Worm (Caenorhabditis elegans) whole organism, L2 larva: ENCODE measurements around the gene npax-1.

Experiments used
- C34F6.9 ChIP-seq: fragments of 150-350 bp; optimal IDR thresholded peaks from 2 replicates; lab custom pipeline; 2014; ENCODE audit warnings: missing biosample characterization, missing genetic modification characterization
- ZK546.5 ChIP-seq: sonication (generic microtip); optimal IDR thresholded peaks from 2 replicates; lab custom pipeline; 2017; ENCODE audit warnings: missing biosample characterization, missing genetic modification characterization
- aly-2 ChIP-seq: fragments of 150-350 bp; optimal IDR thresholded peaks from 2 replicates; lab custom pipeline; 2014; ENCODE audit warnings: missing biosample characterization, missing genetic modification characterization
- ama-1 ChIP-seq: fragments of 150-350 bp; optimal IDR thresholded peaks from 2 replicates; lab custom pipeline; 2018; ENCODE audit warnings: inconsistent platforms
- blmp-1 ChIP-seq: sonication (generic microtip); optimal IDR thresholded peaks from 2 replicates; lab custom pipeline; 2017; ENCODE audit warnings: missing genetic modification characterization, mild to moderate bottlenecking, missing compliant biosample characterization, antibody characterized with exemption, moderate library complexity; ENCODE audit not compliant: insufficient read depth
- ceh-16 ChIP-seq: fragments of 150-350 bp; optimal IDR thresholded peaks from 2 replicates; lab custom pipeline; 2014; ENCODE audit warnings: missing biosample characterization, missing genetic modification characterization
- ceh-82 ChIP-seq: fragments of 150-350 bp; optimal IDR thresholded peaks from 2 replicates; lab custom pipeline; 2014; ENCODE audit warnings: missing biosample characterization, missing genetic modification characterization
- crh-2 ChIP-seq: sonication (generic microtip); optimal IDR thresholded peaks from 2 replicates; lab custom pipeline; 2017; ENCODE audit warnings: missing biosample characterization, missing genetic modification characterization
- egl-27 ChIP-seq: sonication (generic microtip); optimal IDR thresholded peaks from 3 replicates; lab custom pipeline; 2017; ENCODE audit warnings: missing biosample characterization, missing genetic modification reagents, missing genetic modification characterization
- elt-1 ChIP-seq: fragments of 150-350 bp; optimal IDR thresholded peaks from 2 replicates; lab custom pipeline; 2014; ENCODE audit warnings: missing biosample characterization, missing genetic modification characterization
- elt-3 ChIP-seq: sonication (generic microtip); optimal IDR thresholded peaks from 2 replicates; lab custom pipeline; 2017; ENCODE audit warnings: missing biosample characterization, missing genetic modification characterization
- fos-1 ChIP-seq: fragments of 150-350 bp; optimal IDR thresholded peaks from 2 replicates; lab custom pipeline; 2014; ENCODE audit warnings: missing biosample characterization, missing genetic modification characterization
- gmeb-1 ChIP-seq: fragments of 150-350 bp; optimal IDR thresholded peaks from 2 replicates; lab custom pipeline; 2014; ENCODE audit warnings: missing biosample characterization, missing genetic modification characterization
- lsy-2 ChIP-seq, 2 experiments: fragments of 150-350 bp in 1 of 2; sonication (generic microtip) in 1 of 2; optimal IDR thresholded peaks; 2 replicates each; lab custom pipeline; 2014 to 2017; ENCODE audit warnings: missing biosample characterization in 2 of 2, missing genetic modification characterization in 2 of 2
- mab-5 ChIP-seq: fragments of 150-350 bp; optimal IDR thresholded peaks from 2 replicates; lab custom pipeline; 2014; ENCODE audit warnings: missing biosample characterization, missing genetic modification characterization
- mdl-1 ChIP-seq, 2 experiments: fragments of 150-350 bp in 1 of 2; sonication (generic microtip) in 1 of 2; optimal IDR thresholded peaks; 2 replicates each; lab custom pipeline; 2017; ENCODE audit warnings: missing biosample characterization in 2 of 2, missing genetic modification characterization in 2 of 2
- nhr-10 ChIP-seq: sonication (generic microtip); optimal IDR thresholded peaks from 2 replicates; lab custom pipeline; 2017; ENCODE audit warnings: missing biosample characterization, missing genetic modification characterization
- nhr-12 ChIP-seq: fragments of 150-350 bp; optimal IDR thresholded peaks from 2 replicates; lab custom pipeline; 2014; ENCODE audit warnings: missing biosample characterization, missing genetic modification characterization
- nhr-129 ChIP-seq: fragments of 150-350 bp; optimal IDR thresholded peaks from 2 replicates; lab custom pipeline; 2014; ENCODE audit warnings: missing biosample characterization, missing genetic modification characterization
- nhr-21 ChIP-seq: fragments of 150-350 bp; optimal IDR thresholded peaks from 2 replicates; lab custom pipeline; 2014; ENCODE audit warnings: missing biosample characterization, missing genetic modification characterization
- peb-1 ChIP-seq: fragments of 150-350 bp; optimal IDR thresholded peaks from 2 replicates; lab custom pipeline; 2014; ENCODE audit warnings: missing biosample characterization, missing genetic modification characterization
- sma-3 ChIP-seq: sonication (generic microtip); optimal IDR thresholded peaks from 2 replicates; lab custom pipeline; 2016; ENCODE audit warnings: missing genetic modification reagents, missing genetic modification characterization, missing compliant biosample characterization
- sma-9 ChIP-seq, 2 experiments: fragments of 150-350 bp in 1 of 2; sonication (generic microtip) in 1 of 2; optimal IDR thresholded peaks; 2 replicates each; lab custom pipeline; 2014 to 2016; ENCODE audit warnings: missing genetic modification characterization in 2 of 2, mild to moderate bottlenecking in 1 of 2, missing biosample characterization in 1 of 2, missing compliant biosample characterization in 1 of 2, missing genetic modification reagents in 1 of 2, moderate library complexity in 1 of 2
- snpc-4 ChIP-seq: fragments of 150-350 bp; optimal IDR thresholded peaks from 2 replicates; lab custom pipeline; 2014; ENCODE audit warnings: missing biosample characterization, missing genetic modification characterization
- unc-62 ChIP-seq: fragments of 150-350 bp; optimal IDR thresholded peaks from 2 replicates; lab custom pipeline; 2014; ENCODE audit warnings: missing biosample characterization, missing genetic modification reagents, missing genetic modification characterization

The npax-1 gene

DNA sequence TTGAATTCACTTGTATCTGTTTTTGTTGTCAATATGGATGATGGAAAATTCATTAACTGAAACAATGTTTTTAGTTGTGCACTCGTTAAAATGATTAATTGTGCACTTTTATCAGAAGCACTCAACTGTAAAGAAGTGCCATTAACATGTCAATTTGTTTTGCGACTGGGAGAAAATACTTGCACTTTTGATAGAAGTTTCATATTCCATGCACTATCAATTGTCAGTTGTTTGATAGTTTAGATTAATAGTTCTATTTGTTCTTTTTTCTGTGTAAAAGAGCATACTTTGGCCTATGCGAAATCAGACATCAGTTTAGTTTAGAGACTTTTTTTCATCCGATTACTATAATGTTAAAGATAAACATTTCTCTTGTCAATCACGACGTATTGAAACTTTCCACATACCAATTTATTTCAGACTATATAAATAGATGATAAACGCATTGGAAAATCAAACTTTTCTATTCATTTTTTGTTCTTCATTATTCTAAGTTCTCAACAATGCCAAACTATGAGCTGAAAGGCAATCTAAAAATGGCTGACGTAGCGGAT lies 41.1 kb downstream of the npax-1 start, which contains the start of gene C30G12.2:
Gene C30G12.2 (plus strand): TSS at position 504 of the 554 bp plus-strand sequence.
- TF ChIP-seq sma-9 (GFP tag; optimal IDR thresholded peaks at IDR 0.05; lab: Kevin White, UChicago) (peak; percentile 41), sma-9 (tag; optimal IDR thresholded peaks at IDR 0.05; lab: Kevin White, UChicago) (no peak), peb-1 (no peak), lsy-2 (tag; optimal IDR thresholded peaks at IDR 0.05; lab: Kevin White, UChicago) (no peak), fos-1 (tag; lab: Kevin White, UChicago) (peak; percentile 79)
- TF ChIP-seq, all 48 proteins: peak for 2

DNA sequence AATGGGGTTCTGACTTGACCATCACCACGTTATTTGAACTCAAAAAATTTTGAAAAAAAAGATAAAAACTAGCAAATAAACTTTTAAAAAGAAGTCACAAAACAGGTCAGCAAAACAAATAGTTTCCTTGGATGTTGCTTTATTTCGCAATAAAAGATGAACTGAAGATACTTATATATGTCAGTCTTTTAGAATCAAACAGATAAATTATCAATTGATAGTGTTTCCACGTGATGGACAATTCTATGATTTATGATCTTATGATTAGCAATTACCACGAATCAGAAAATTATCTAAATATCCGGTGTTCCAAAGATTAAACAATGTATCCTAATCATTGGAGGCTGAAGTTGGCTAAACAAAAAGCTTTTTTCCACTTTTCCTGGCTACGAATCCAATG lies 43.4 kb downstream of the npax-1 start:
- TF ChIP-seq nhr-129 (tag; lab: Kevin White, UChicago) (peak; percentile 3), nhr-12 (tag; lab: Kevin White, UChicago) (no peak), ZK546.5 (no peak), unc-62 (GFP tag; lab: Kevin White, UChicago) (peak; percentile 41), gmeb-1 (no peak), crh-2 (tag; lab: Kevin White, UChicago) (peak; percentile 8), fos-1 (tag; lab: Kevin White, UChicago) (peak; percentile 64), sma-9 (GFP tag; optimal IDR thresholded peaks at IDR 0.05; lab: Kevin White, UChicago) (peak; percentile 29), sma-9 (tag; optimal IDR thresholded peaks at IDR 0.05; lab: Kevin White, UChicago) (no peak), mab-5 (tag; lab: Kevin White, UChicago) (peak; percentile 69), nhr-21 (tag; lab: Kevin White, UChicago) (peak; percentile 88), egl-27 (tag; lab: Kevin White, UChicago) (peak; percentile 22), blmp-1 (tag; lab: Kevin White, UChicago) (peak; percentile 69), sma-3 (GFP tag; lab: Kevin White, UChicago) (peak; percentile 70), mdl-1 (tag; optimal IDR thresholded peaks at IDR 0.05; lab: Kevin White, UChicago) (peak in 1 of 2 experiments; percentile 73)

DNA sequence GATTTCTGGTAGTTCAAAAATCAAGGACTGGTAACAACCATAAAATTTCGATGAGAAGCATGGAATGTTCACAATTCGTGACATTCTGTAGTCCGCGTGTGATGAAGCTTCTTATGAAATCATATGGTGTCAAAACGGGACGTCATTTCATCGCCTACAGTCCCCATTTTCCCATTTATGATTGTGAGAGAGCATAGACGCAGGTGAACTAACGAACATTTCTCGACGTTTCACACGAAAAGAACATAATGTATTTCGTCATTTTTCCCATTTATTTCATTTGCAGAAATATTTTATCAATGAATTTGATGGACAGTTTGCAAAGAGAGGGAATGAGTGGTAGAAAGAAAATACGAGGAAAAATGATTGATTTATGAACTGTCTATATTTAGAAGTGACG lies 44.0 kb downstream of the npax-1 start:
- TF ChIP-seq egl-27 (tag; lab: Kevin White, UChicago) = no peak
- TF ChIP-seq ceh-16 (tag; lab: Kevin White, UChicago) = no peak
- peak; percentile 61 for TF ChIP-seq fos-1 (tag; lab: Kevin White, UChicago)
- peak; percentile 3 for TF ChIP-seq sma-9 (GFP tag; optimal IDR thresholded peaks at IDR 0.05; lab: Kevin White, UChicago)
- no peak for TF ChIP-seq sma-9 (tag; optimal IDR thresholded peaks at IDR 0.05; lab: Kevin White, UChicago)
- TF ChIP-seq elt-3 (tag; lab: Kevin White, UChicago) = no peak
- peak; percentile 14 for TF ChIP-seq crh-2 (tag; lab: Kevin White, UChicago)
- TF ChIP-seq gmeb-1 = no peak
- TF ChIP-seq aly-2 (tag; lab: Kevin White, UChicago) = no peak
- no peak for TF ChIP-seq ZK546.5
- TF ChIP-seq nhr-10 = no peak

DNA sequence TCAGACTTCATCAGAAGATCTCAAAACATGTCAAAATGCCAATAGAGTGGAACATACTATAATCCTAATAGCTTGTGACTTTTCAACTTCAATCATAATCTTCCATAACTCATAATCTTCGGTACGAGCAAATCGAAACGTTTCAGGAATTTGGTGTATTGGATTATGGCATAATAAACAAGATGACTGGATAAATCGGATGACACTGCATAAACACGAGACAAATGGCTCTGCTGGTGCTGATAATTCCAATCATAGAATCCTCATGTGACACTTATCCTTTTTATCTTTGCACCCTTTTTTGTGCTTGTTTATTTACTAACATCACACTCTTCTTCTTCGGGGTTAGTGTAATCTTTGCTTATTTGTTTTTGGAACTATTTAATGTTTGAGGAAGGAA lies 48.1 kb downstream of the npax-1 start:
- TF ChIP-seq unc-62 (GFP tag; lab: Kevin White, UChicago) (no peak), sma-9 (GFP tag; optimal IDR thresholded peaks at IDR 0.05; lab: Kevin White, UChicago) (peak; percentile 4), sma-9 (tag; optimal IDR thresholded peaks at IDR 0.05; lab: Kevin White, UChicago) (no peak)
- TF ChIP-seq, all 48 proteins: peak for 1

DNA sequence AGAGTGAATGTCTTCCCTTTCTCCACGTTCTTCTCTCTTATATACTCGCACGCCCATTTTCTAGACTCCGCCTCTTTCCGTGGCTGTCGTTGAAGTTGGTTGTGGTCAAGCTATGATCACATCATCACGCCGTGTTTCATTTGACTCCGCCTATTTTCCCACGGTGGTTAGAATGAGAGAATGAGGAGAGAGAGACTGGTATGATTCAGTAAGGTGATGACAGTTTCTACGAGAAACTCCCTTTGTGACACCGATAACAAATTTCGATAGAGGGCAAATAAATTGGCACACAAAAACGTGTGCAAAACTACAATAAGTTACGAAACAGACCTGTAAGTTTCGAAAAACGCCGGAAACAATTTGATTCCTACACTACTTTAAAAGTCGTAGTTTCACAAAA lies 50.5 kb downstream of the npax-1 start:
- TF ChIP-seq ceh-82 (tag; lab: Kevin White, UChicago) (no peak), mdl-1 (tag; optimal IDR thresholded peaks at IDR 0.05; lab: Kevin White, UChicago) (peak in 1 of 2 experiments; percentile 7), nhr-129 (tag; lab: Kevin White, UChicago) (peak; percentile 15), blmp-1 (tag; lab: Kevin White, UChicago) (peak; percentile 18), lsy-2 (tag; optimal IDR thresholded peaks at IDR 0.05; lab: Kevin White, UChicago) (no peak), ceh-16 (tag; lab: Kevin White, UChicago) (no peak), fos-1 (tag; lab: Kevin White, UChicago) (peak; percentile 86), ama-1 (lab: Kevin White, UChicago) (no peak), sma-9 (GFP tag; optimal IDR thresholded peaks at IDR 0.05; lab: Kevin White, UChicago) (peak; percentile 23), sma-9 (tag; optimal IDR thresholded peaks at IDR 0.05; lab: Kevin White, UChicago) (no peak), elt-1 (tag; lab: Kevin White, UChicago) (no peak)

DNA sequence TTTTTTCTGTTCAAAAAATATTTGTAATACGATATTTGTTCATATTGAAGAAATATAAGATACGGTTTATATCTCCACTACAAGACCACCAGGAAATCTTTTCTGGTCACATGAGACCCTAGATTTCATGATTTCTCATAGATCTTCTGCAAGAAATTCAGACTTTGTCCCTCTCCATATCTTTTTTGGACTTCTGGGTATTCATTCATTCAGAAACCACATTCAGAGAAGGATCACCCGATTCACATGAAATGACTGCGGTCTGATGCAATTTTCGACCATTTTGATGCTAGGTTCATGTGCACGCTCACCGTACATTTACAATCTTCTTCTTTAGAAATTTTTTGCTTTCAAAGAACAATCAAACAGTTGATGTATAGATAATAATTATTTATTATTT lies 51.3 kb downstream of the npax-1 start:
- TF ChIP-seq fos-1 (tag; lab: Kevin White, UChicago) (peak; percentile 22), C34F6.9 (no peak), snpc-4 (tag; lab: Kevin White, UChicago) (no peak), sma-9 (GFP tag; optimal IDR thresholded peaks at IDR 0.05; lab: Kevin White, UChicago) (peak; percentile 63), sma-9 (tag; optimal IDR thresholded peaks at IDR 0.05; lab: Kevin White, UChicago) (no peak), nhr-129 (tag; lab: Kevin White, UChicago) (peak; percentile 42), nhr-21 (tag; lab: Kevin White, UChicago) (peak; percentile 77)
